Fruit fly (Drosophila melanogaster): ENCODE data around the gene mib2.

- TF ChIP-seq CG8478 (optimal IDR thresholded peaks at IDR 0.05) (no peak), CTCF (optimal IDR thresholded peaks at IDR 0.05) (no peak)
Measured at dm6 chr2L:19027246-19027886, 6.9 kb upstream of the mib2 start, which contains the start of gene Sidpn.
